Fruit fly (Drosophila melanogaster): ENCODE results near the gene Pus1.

dm6 chr3R:20604078-20604477 lies 11.6 kb upstream of the Pus1 start:
- TF ChIP-seq ash1 (GFP tag; optimal IDR thresholded peaks at IDR 0.05) (no peak), CG5953 (GFP tag; IDR thresholded peaks at IDR 0.05) (no peak), h (optimal IDR thresholded peaks at IDR 0.05) (no peak), CG8478 (optimal IDR thresholded peaks at IDR 0.05) (no peak), Atf3 (GFP tag; optimal IDR thresholded peaks at IDR 0.05) (no peak), sqz (GFP tag; optimal IDR thresholded peaks at IDR 0.05) (no peak), CG3995 (GFP tag; optimal IDR thresholded peaks at IDR 0.05) (no peak), CG7745 (tag; optimal IDR thresholded peaks at IDR 0.05) (no peak), Ets97D (GFP tag; optimal IDR thresholded peaks at IDR 0.05) (no peak), slou (GFP tag; optimal IDR thresholded peaks at IDR 0.05) (no peak), CG33557 (GFP tag; optimal IDR thresholded peaks at IDR 0.05) (no peak), Xbp1 (GFP tag; optimal IDR thresholded peaks at IDR 0.05) (no peak)

All from whole organism, embryonic.